Fruit fly (Drosophila melanogaster) whole organism, embryonic: ENCODE measurements around the gene CG14613.

Source experiments
- Aef1 ChIP-seq: fragments of 200-800 bp; sonication (Bioruptor generic); IDR thresholded peaks from 3 replicates; pipeline ENCODE4 v1.3.6; 2022; ENCODE audit warnings: missing biosample characterization, missing genetic modification characterization
- Asciz ChIP-seq: fragments of 200-800 bp; sonication (Bioruptor generic); optimal IDR thresholded peaks from 2 replicates; lab custom pipeline; 2017; ENCODE audit warnings: missing biosample characterization, mild to moderate bottlenecking, missing genetic modification characterization, missing genetic modification reagents
- B-H1 ChIP-seq: fragments of 200-800 bp; sonication (Bioruptor generic); IDR thresholded peaks from 3 replicates; pipeline ENCODE4 v1.3.6; 2022; ENCODE audit warnings: missing biosample characterization, missing genetic modification characterization
- BtbVII ChIP-seq: fragments of 200-800 bp; sonication (Bioruptor generic); optimal IDR thresholded peaks from 3 replicates; lab custom pipeline; 2017; ENCODE audit warnings: missing biosample characterization, mild to moderate bottlenecking, missing genetic modification characterization
- Bteb2 ChIP-seq: fragments of 200-800 bp; sonication (Bioruptor generic); optimal IDR thresholded peaks from 2 replicates; lab custom pipeline; 2016; ENCODE audit warnings: missing biosample characterization, missing genetic modification characterization
- CG10979 ChIP-seq: fragments of 200-800 bp; sonication (Bioruptor generic); optimal IDR thresholded peaks from 2 replicates; lab custom pipeline; 2018; ENCODE audit warnings: missing biosample characterization, mild to moderate bottlenecking, missing genetic modification characterization, moderate library complexity
- CG11398 ChIP-seq: fragments of 200-800 bp; sonication (Bioruptor generic); optimal IDR thresholded peaks from 2 replicates; lab custom pipeline; 2016; ENCODE audit warnings: missing biosample characterization, missing genetic modification characterization
- CG11695 ChIP-seq: fragments of 200-800 bp; sonication (Bioruptor generic); IDR thresholded peaks from 3 replicates; pipeline ENCODE4 v1.3.6; 2022; ENCODE audit warnings: missing biosample characterization, missing genetic modification characterization
- CG1233 ChIP-seq: fragments of 200-800 bp; sonication (Bioruptor generic); optimal IDR thresholded peaks from 4 replicates; lab custom pipeline; 2018; ENCODE audit warnings: missing biosample characterization, mild to moderate bottlenecking, missing genetic modification characterization
- CG13424 ChIP-seq: fragments of 200-800 bp; sonication (Bioruptor generic); optimal IDR thresholded peaks from 2 replicates; lab custom pipeline; 2019; ENCODE audit warnings: missing biosample characterization, mild to moderate bottlenecking, missing genetic modification characterization, moderate library complexity
- CG13894 ChIP-seq: fragments of 200-800 bp; sonication (Bioruptor generic); optimal IDR thresholded peaks from 3 replicates; lab custom pipeline; 2018; ENCODE audit warnings: missing biosample characterization, mild to moderate bottlenecking, missing genetic modification characterization, moderate library complexity
- CG14050 ChIP-seq: fragments of 200-800 bp; sonication (Bioruptor generic); IDR thresholded peaks from 3 replicates; pipeline ENCODE4 v1.3.6; 2022; ENCODE audit warnings: missing biosample characterization, missing genetic modification characterization
- CG14667 ChIP-seq: fragments of 200-800 bp; sonication (Bioruptor generic); IDR thresholded peaks from 2 replicates; pipeline ENCODE4 v1.3.6; 2022; ENCODE audit warnings: missing biosample characterization, missing genetic modification characterization
- CG1529 ChIP-seq: fragments of 200-800 bp; sonication (Bioruptor generic); optimal IDR thresholded peaks from 3 replicates; lab custom pipeline; 2018; ENCODE audit warnings: missing biosample characterization, missing genetic modification characterization
- CG16813 ChIP-seq: fragments of 200-800 bp; sonication (Bioruptor generic); IDR thresholded peaks from 3 replicates; pipeline ENCODE4 v1.3.6; 2022; ENCODE audit warnings: missing biosample characterization, missing genetic modification characterization; ENCODE audit not compliant: partially characterized antibody
- CG18011 ChIP-seq: fragments of 200-800 bp; sonication (Bioruptor generic); optimal IDR thresholded peaks from 2 replicates; lab custom pipeline; 2017; ENCODE audit warnings: missing biosample characterization, missing genetic modification characterization, mild to moderate bottlenecking, moderate library complexity, missing genotype
- CG1832 ChIP-seq: fragments of 200-800 bp; sonication (Bioruptor generic); optimal IDR thresholded peaks from 2 replicates; lab custom pipeline; 2017; ENCODE audit warnings: missing biosample characterization, mild to moderate bottlenecking, missing genetic modification characterization, inconsistent platforms
- CG3281 ChIP-seq: fragments of 200-800 bp; sonication (Bioruptor generic); optimal IDR thresholded peaks from 3 replicates; lab custom pipeline; 2017; ENCODE audit warnings: missing biosample characterization, mild to moderate bottlenecking, missing genetic modification characterization
- CG4360 ChIP-seq: fragments of 200-800 bp; sonication (Bioruptor generic); IDR thresholded peaks from 2 replicates; pipeline ENCODE4 v1.3.6; 2022; ENCODE audit warnings: missing biosample characterization, missing genetic modification characterization
- CG43689 ChIP-seq: fragments of 200-800 bp; sonication (Bioruptor generic); IDR thresholded peaks from 2 replicates; pipeline ENCODE4 v1.3.6; 2022; ENCODE audit warnings: missing biosample characterization, missing genetic modification characterization
- CG7556 ChIP-seq: fragments of 200-800 bp; sonication (Bioruptor generic); optimal IDR thresholded peaks from 2 replicates; lab custom pipeline; 2017; ENCODE audit warnings: missing biosample characterization, mild to moderate bottlenecking, missing genetic modification characterization
- CG7987 ChIP-seq: fragments of 200-800 bp; sonication (Bioruptor generic); optimal IDR thresholded peaks from 2 replicates; lab custom pipeline; 2018; ENCODE audit warnings: missing biosample characterization, mild to moderate bottlenecking, missing genetic modification characterization, moderate library complexity
- CG8765 ChIP-seq: fragments of 200-800 bp; sonication (Bioruptor generic); IDR thresholded peaks from 2 replicates; pipeline ENCODE4 v1.3.6; 2022; ENCODE audit warnings: missing biosample characterization, missing genetic modification characterization
- CG9876 ChIP-seq: fragments of 200-800 bp; sonication (Bioruptor generic); optimal IDR thresholded peaks from 2 replicates; lab custom pipeline; 2016; ENCODE audit warnings: missing biosample characterization, missing genetic modification characterization
- Camta ChIP-seq: fragments of 200-800 bp; sonication (Bioruptor generic); optimal IDR thresholded peaks from 2 replicates; lab custom pipeline; 2016; ENCODE audit warnings: missing biosample characterization, missing genetic modification characterization
- Dip2 ChIP-seq: fragments of 200-800 bp; sonication (Bioruptor generic); IDR thresholded peaks from 2 replicates; pipeline ENCODE4 v1.3.6; 2022; ENCODE audit warnings: missing biosample characterization, missing genetic modification characterization
- HLH3B ChIP-seq: fragments of 200-800 bp; sonication (Bioruptor generic); IDR thresholded peaks from 2 replicates; pipeline ENCODE4 v1.3.6; 2022; ENCODE audit warnings: missing biosample characterization, missing genetic modification characterization
- Hr51 ChIP-seq, 2 experiments: fragments of 200-800 bp; sonication (Bioruptor generic); optimal IDR thresholded peaks; 2 replicates in 1 of 2; 3 replicates in 1 of 2; lab custom pipeline; 2016 to 2018; ENCODE audit warnings: missing biosample characterization in 2 of 2, missing genetic modification characterization in 2 of 2, mild to moderate bottlenecking in 1 of 2, moderate library complexity in 1 of 2
- Lpt ChIP-seq: fragments of >200 bp; optimal IDR thresholded peaks from 2 replicates; lab custom pipeline; 2018; ENCODE audit warnings: missing biosample characterization, missing genetic modification characterization
- MBD-R2 ChIP-seq: fragments of 200-800 bp; sonication (Bioruptor generic); IDR thresholded peaks from 2 replicates; pipeline ENCODE4 v1.3.6; 2022; ENCODE audit warnings: missing biosample characterization, missing genetic modification characterization
- Rfx ChIP-seq: fragments of 200-800 bp; sonication (Bioruptor generic); IDR thresholded peaks from 2 replicates; pipeline ENCODE4 v1.3.6; 2022; ENCODE audit warnings: missing biosample characterization, missing genetic modification characterization
- Sox102F ChIP-seq: fragments of 200-800 bp; sonication (Bioruptor generic); optimal IDR thresholded peaks from 2 replicates; lab custom pipeline; 2018; ENCODE audit warnings: missing biosample characterization, mild to moderate bottlenecking, missing genetic modification characterization, moderate library complexity
- Sry-δ ChIP-seq: fragments of 200-800 bp; sonication (Bioruptor generic); optimal IDR thresholded peaks from 2 replicates; lab custom pipeline; 2016; ENCODE audit warnings: missing biosample characterization, missing genetic modification characterization
- YL-1 ChIP-seq: fragments of 200-800 bp; sonication (Bioruptor generic); optimal IDR thresholded peaks from 3 replicates; lab custom pipeline; 2017; ENCODE audit warnings: missing biosample characterization, mild to moderate bottlenecking, missing genetic modification characterization
- al ChIP-seq: fragments of 200-800 bp; sonication (Bioruptor generic); IDR thresholded peaks from 2 replicates; pipeline ENCODE4 v1.3.6; 2022; ENCODE audit warnings: missing biosample characterization, missing genetic modification characterization
- bigmax ChIP-seq: fragments of 200-800 bp; sonication (Bioruptor generic); optimal IDR thresholded peaks from 2 replicates; lab custom pipeline; 2018; ENCODE audit warnings: missing biosample characterization, mild to moderate bottlenecking, missing genetic modification characterization
- caup ChIP-seq: fragments of 200-800 bp; sonication (Bioruptor generic); optimal IDR thresholded peaks from 3 replicates; lab custom pipeline; 2017; ENCODE audit warnings: missing biosample characterization, mild to moderate bottlenecking, missing genetic modification characterization, moderate library complexity; ENCODE audit not compliant: severe bottlenecking
- danr ChIP-seq: fragments of 200-800 bp; sonication (Bioruptor generic); IDR thresholded peaks from 2 replicates; pipeline ENCODE4 v1.3.6; 2022; ENCODE audit warnings: missing biosample characterization, missing genetic modification characterization
- dmrt11E ChIP-seq: fragments of 200-800 bp; sonication (Bioruptor generic); optimal IDR thresholded peaks from 3 replicates; lab custom pipeline; 2018; ENCODE audit warnings: missing biosample characterization, mild to moderate bottlenecking, missing genetic modification characterization, moderate library complexity
- dpn ChIP-seq, 2 experiments: fragments of 200-800 bp; sonication (Bioruptor generic); optimal IDR thresholded peaks; 3 replicates each; lab custom pipeline; 2016; ENCODE audit warnings: missing biosample characterization in 2 of 2, missing genetic modification characterization in 2 of 2
- ewg ChIP-seq: fragments of 200-800 bp; sonication (Bioruptor generic); optimal IDR thresholded peaks from 3 replicates; lab custom pipeline; 2017; ENCODE audit warnings: mild to moderate bottlenecking, missing biosample characterization, missing genetic modification reagents, missing genetic modification characterization
- inv ChIP-seq: fragments of 200-800 bp; sonication (Bioruptor generic); IDR thresholded peaks from 2 replicates; pipeline ENCODE4 v1.3.6; 2022; ENCODE audit warnings: missing biosample characterization, missing genetic modification characterization; ENCODE audit not compliant: partially characterized antibody
- knrl ChIP-seq: fragments of 200-800 bp; sonication (Bioruptor generic); IDR thresholded peaks from 3 replicates; pipeline ENCODE4 v1.3.6; 2022; ENCODE audit warnings: missing biosample characterization, missing genetic modification characterization; ENCODE audit not compliant: partially characterized antibody
- lola ChIP-seq, 3 experiments: fragments of >200 bp in 2 of 3; fragments of 200-800 bp in 1 of 3; sonication (Bioruptor generic) in 1 of 3; optimal IDR thresholded peaks; 2 replicates each; lab custom pipeline; 2017 to 2019; ENCODE audit warnings: missing biosample characterization in 3 of 3, missing genetic modification characterization in 3 of 3, mild to moderate bottlenecking in 1 of 3, moderate library complexity in 1 of 3
- nerfin-1 ChIP-seq: fragments of 200-800 bp; sonication (Bioruptor generic); optimal IDR thresholded peaks from 3 replicates; lab custom pipeline; 2019; ENCODE audit warnings: missing biosample characterization, mild to moderate bottlenecking, missing genetic modification characterization, moderate library complexity
- shn ChIP-seq: fragments of 200-800 bp; sonication (Bioruptor generic); optimal IDR thresholded peaks from 3 replicates; lab custom pipeline; 2016; ENCODE audit warnings: missing biosample characterization, missing genetic modification characterization
- so ChIP-seq: fragments of 200-800 bp; sonication (Bioruptor generic); IDR thresholded peaks from 3 replicates; pipeline ENCODE4 v1.3.6; 2022; ENCODE audit warnings: missing biosample characterization, missing genetic modification characterization
- unc-4 ChIP-seq: fragments of 200-800 bp; sonication (Bioruptor generic); IDR thresholded peaks from 2 replicates; pipeline ENCODE4 v1.3.6; 2022; ENCODE audit warnings: missing biosample characterization, missing genetic modification characterization; ENCODE audit not compliant: partially characterized antibody
- unpg ChIP-seq: fragments of 200-800 bp; sonication (Bioruptor generic); optimal IDR thresholded peaks from 3 replicates; lab custom pipeline; 2018; ENCODE audit warnings: missing biosample characterization, mild to moderate bottlenecking, missing genetic modification characterization, moderate library complexity

The CG14613 gene

dm6 chrX:22455509-22456179 lies 16.2 kb downstream of the CG14613 start, which contains the start of gene Usp2 (continued):
- TF ChIP-seq CG3281, result no peak
- TF ChIP-seq lola (GFP tag; optimal IDR thresholded peaks at IDR 0.05; lab: Kevin White, UChicago), result peak in 1 of 3 experiments; percentile 52
- no peak for TF ChIP-seq ewg (GFP tag; lab: Kevin White, UChicago)
- TF ChIP-seq CG11695 (GFP tag; lab: Robert Waterston, UW), result no peak
- TF ChIP-seq nerfin-1 (tag; lab: Kevin White, UChicago), result peak; percentile 42
- TF ChIP-seq Dip2 (GFP tag; lab: Robert Waterston, UW), result no peak
- TF ChIP-seq Asciz (GFP tag; lab: Kevin White, UChicago), result no peak
- TF ChIP-seq bigmax (GFP tag; lab: Kevin White, UChicago), result peak; percentile 84
- TF ChIP-seq BtbVII, result no peak
- no peak for TF ChIP-seq unpg
- peak; percentile 36 for TF ChIP-seq unc-4
- TF ChIP-seq Sox102F, result no peak
- no peak for TF ChIP-seq CG8765 (GFP tag; lab: Robert Waterston, UW)
- no peak for TF ChIP-seq CG7556
- no peak for TF ChIP-seq Camta
- TF ChIP-seq HLH3B (GFP tag; lab: Robert Waterston, UW), result 0 out of 2 replicates have a peak, but pooled peaks have one; percentile 11
- no peak for TF ChIP-seq CG10979 (tag; lab: Kevin White, UChicago)
- TF ChIP-seq CG13894, result no peak
- TF ChIP-seq MBD-R2 (GFP tag; lab: Robert Waterston, UW), result no peak
- no peak for TF ChIP-seq shn (GFP tag; lab: Kevin White, UChicago)
- TF ChIP-seq CG1233, result no peak
- TF ChIP-seq caup (GFP tag; lab: Kevin White, UChicago), result no peak
- no peak for TF ChIP-seq CG1529 (GFP tag; lab: Kevin White, UChicago)
- no peak for TF ChIP-seq Bteb2
- no peak for TF ChIP-seq danr
- no peak for TF ChIP-seq CG4360 (GFP tag; lab: Robert Waterston, UW)
- TF ChIP-seq dpn (GFP tag; optimal IDR thresholded peaks at IDR 0.05; lab: Kevin White, UChicago), result peak in 1 of 2 experiments; percentile 12
- TF ChIP-seq CG18011, result no peak
- TF ChIP-seq CG7987 (GFP tag; lab: Kevin White, UChicago), result no peak
- TF ChIP-seq CG9876 (GFP tag; lab: Kevin White, UChicago), result no peak
- no peak for TF ChIP-seq Aef1
- TF ChIP-seq CG11398 (GFP tag; lab: Kevin White, UChicago), result no peak
- peak; percentile 50; the same call in 1 of the 2 replicates for TF ChIP-seq Rfx (GFP tag; lab: Robert Waterston, UW)
- no peak for TF ChIP-seq Lpt (GFP tag; lab: Kevin White, UChicago)
- no peak for TF ChIP-seq CG14050 (GFP tag; lab: Robert Waterston, UW)
- TF ChIP-seq inv (GFP tag; lab: Robert Waterston, UW), result peak; percentile 66; the same call in 1 of the 2 replicates
- TF ChIP-seq dmrt11E (tag; lab: Kevin White, UChicago), result no peak
- TF ChIP-seq knrl (GFP tag; lab: Robert Waterston, UW), result peak; percentile 79
- TF ChIP-seq so (GFP tag; lab: Robert Waterston, UW), result no peak
- TF ChIP-seq CG1832 (GFP tag; lab: Kevin White, UChicago), result no peak
- TF ChIP-seq al, result no peak
- no peak for TF ChIP-seq CG13424 (tag; lab: Kevin White, UChicago)
- no peak for TF ChIP-seq CG43689 (GFP tag; lab: Robert Waterston, UW)
- peak; percentile 74 for TF ChIP-seq CG16813 (GFP tag; lab: Robert Waterston, UW)
- TF ChIP-seq CG14667 (GFP tag; lab: Robert Waterston, UW), result no peak
- no peak for TF ChIP-seq YL-1
- TF ChIP-seq Hr51 (GFP tag; optimal IDR thresholded peaks at IDR 0.05; lab: Kevin White, UChicago), result no peak
- peak; percentile 85 for TF ChIP-seq Sry-δ (GFP tag; lab: Kevin White, UChicago)
- no peak for TF ChIP-seq B-H1 (GFP tag; lab: Robert Waterston, UW)
